Worm (Caenorhabditis elegans) whole organism, young adult: Measurements from ENCODE around the gene F25B5.5.

Source experiments
- B0019.2 ChIP-seq: fragments of 200-800 bp; sonication (Bioruptor generic); conservative IDR thresholded peaks from 2 replicates; pipeline ENCODE4 v1.3.6; 2022; ENCODE audit warnings: missing genetic modification reagents, missing genetic modification characterization, missing compliant biosample characterization
- B0035.1 ChIP-seq: sonication (generic microtip); optimal IDR thresholded peaks from 2 replicates; lab custom pipeline; 2016; ENCODE audit warnings: missing genetic modification characterization, mild to moderate bottlenecking, missing compliant biosample characterization, missing genotype, missing genetic modification reagents
- F49E8.2 ChIP-seq: sonication (generic microtip); optimal IDR thresholded peaks from 3 replicates; lab custom pipeline; 2017; ENCODE audit warnings: missing genetic modification characterization, mild to moderate bottlenecking, missing compliant biosample characterization, antibody characterized with exemption, moderate library complexity; ENCODE audit not compliant: insufficient read depth
- F52B5.7 ChIP-seq: sonication (generic microtip); optimal IDR thresholded peaks from 2 replicates; lab custom pipeline; 2016; ENCODE audit warnings: mild to moderate bottlenecking, missing genetic modification characterization, missing compliant biosample characterization
- F57A8.1 ChIP-seq: fragments of 200-800 bp; sonication (Bioruptor generic); optimal IDR thresholded peaks from 2 replicates; lab custom pipeline; 2018; ENCODE audit warnings: mild to moderate bottlenecking, missing genetic modification characterization, moderate library complexity, missing compliant biosample characterization
- K11D2.4 ChIP-seq: fragments of 200-800 bp; sonication (Bioruptor generic); IDR thresholded peaks from 2 replicates; pipeline ENCODE4 v1.3.6; 2022; ENCODE audit warnings: missing genetic modification reagents, missing genetic modification characterization, missing compliant biosample characterization
- Y53G8AR.9 ChIP-seq: fragments of 200-800 bp; sonication (Bioruptor generic); conservative IDR thresholded peaks from 2 replicates; pipeline ENCODE4 v1.3.6; 2022; ENCODE audit warnings: missing genetic modification reagents, missing genetic modification characterization, missing compliant biosample characterization
- ZK185.1 ChIP-seq: sonication (generic microtip); optimal IDR thresholded peaks from 2 replicates; lab custom pipeline; 2016; ENCODE audit warnings: mild to moderate bottlenecking, missing genetic modification characterization, missing compliant biosample characterization; ENCODE audit not compliant: poor library complexity, severe bottlenecking
- ama-1 ChIP-seq, 3 experiments: fragments of 150-350 bp in 1 of 3; sonication (generic microtip) in 2 of 3; optimal IDR thresholded peaks; 2 replicates each; lab custom pipeline; 2014 to 2018; ENCODE audit warnings: missing biosample characterization in 2 of 3, missing genetic modification characterization in 2 of 3, missing genetic modification reagents in 2 of 3
- aptf-3 ChIP-seq: fragments of 200-800 bp; sonication (Bioruptor generic); IDR thresholded peaks from 2 replicates; pipeline ENCODE4 v1.3.6; 2022; ENCODE audit warnings: missing genetic modification characterization, missing compliant biosample characterization
- athp-1 ChIP-seq: sonication (generic microtip); optimal IDR thresholded peaks from 2 replicates; lab custom pipeline; 2017; ENCODE audit warnings: mild to moderate bottlenecking, missing genetic modification characterization, missing compliant biosample characterization
- attf-3 ChIP-seq: fragments of 200-800 bp; sonication (Bioruptor generic); conservative IDR thresholded peaks from 2 replicates; pipeline ENCODE4 v1.3.6; 2022; ENCODE audit warnings: missing genetic modification reagents, missing genetic modification characterization, missing compliant biosample characterization
- attf-6 ChIP-seq: fragments of 200-800 bp; sonication (Bioruptor generic); IDR thresholded peaks from 2 replicates; pipeline ENCODE4 v1.3.6; 2022; ENCODE audit warnings: missing genetic modification reagents, missing genetic modification characterization, missing compliant biosample characterization
- cebp-2 ChIP-seq: fragments of 200-800 bp; sonication (Bioruptor generic); IDR thresholded peaks from 2 replicates; pipeline ENCODE4 v1.3.6; 2022; ENCODE audit warnings: missing genetic modification characterization, missing compliant biosample characterization
- ceh-40 ChIP-seq: fragments of 200-800 bp; sonication (Bioruptor generic); IDR thresholded peaks from 2 replicates; pipeline ENCODE4 v1.3.6; 2022; ENCODE audit warnings: missing genetic modification characterization, missing compliant biosample characterization
- chd-7 ChIP-seq: sonication (generic microtip); optimal IDR thresholded peaks from 2 replicates; lab custom pipeline; 2016; ENCODE audit warnings: mild to moderate bottlenecking, missing genetic modification characterization, moderate library complexity, missing compliant biosample characterization
- dpl-1 ChIP-seq: fragments of 150-350 bp; optimal IDR thresholded peaks from 2 replicates; lab custom pipeline; 2014; ENCODE audit warnings: missing biosample characterization, missing genetic modification reagents, missing genetic modification characterization
- egl-18 ChIP-seq: fragments of 200-800 bp; sonication (Bioruptor generic); IDR thresholded peaks from 2 replicates; pipeline ENCODE4 v1.3.6; 2022; ENCODE audit warnings: missing genetic modification reagents, missing genetic modification characterization, missing compliant biosample characterization
- egrh-3 ChIP-seq: fragments of 200-800 bp; sonication (Bioruptor generic); IDR thresholded peaks from 2 replicates; pipeline ENCODE4 v1.3.6; 2022; ENCODE audit warnings: missing genetic modification reagents, missing genetic modification characterization, missing compliant biosample characterization
- ekl-4 ChIP-seq: fragments of 200-800 bp; sonication (Bioruptor generic); IDR thresholded peaks from 2 replicates; pipeline ENCODE4 v1.3.6; 2022; ENCODE audit warnings: missing genetic modification reagents, missing genetic modification characterization, missing compliant biosample characterization
- ets-4 ChIP-seq: fragments of 200-800 bp; sonication (Bioruptor generic); optimal IDR thresholded peaks from 2 replicates; lab custom pipeline; 2018; ENCODE audit warnings: mild to moderate bottlenecking, missing genetic modification characterization, missing compliant biosample characterization
- fkh-3 ChIP-seq: sonication (generic microtip); optimal IDR thresholded peaks from 2 replicates; lab custom pipeline; 2016; ENCODE audit warnings: mild to moderate bottlenecking, missing genetic modification characterization, missing compliant biosample characterization
- hlh-12 ChIP-seq: sonication (generic microtip); optimal IDR thresholded peaks from 2 replicates; lab custom pipeline; 2016; ENCODE audit warnings: missing genetic modification characterization, missing compliant biosample characterization
- hmg-1.2 ChIP-seq: fragments of 200-800 bp; sonication (Bioruptor generic); IDR thresholded peaks from 2 replicates; pipeline ENCODE4 v1.3.6; 2022; ENCODE audit warnings: missing genetic modification reagents, missing genetic modification characterization, missing compliant biosample characterization
- hsf-1 ChIP-seq: fragments of 200-800 bp; sonication (Bioruptor generic); IDR thresholded peaks from 2 replicates; pipeline ENCODE4 v1.3.6; 2022; ENCODE audit warnings: missing genetic modification reagents, missing genetic modification characterization, missing compliant biosample characterization
- let-526 ChIP-seq: fragments of 200-800 bp; sonication (Bioruptor generic); IDR thresholded peaks from 2 replicates; pipeline ENCODE4 v1.3.6; 2022; ENCODE audit warnings: missing genetic modification reagents, missing genetic modification characterization, missing compliant biosample characterization
- lin-35 ChIP-seq, 3 experiments: fragments of 150-350 bp in 2 of 3; sonication (generic microtip) in 1 of 3; optimal IDR thresholded peaks; 2 replicates each; lab custom pipeline; 2014 to 2018; ENCODE audit warnings: missing biosample characterization in 3 of 3, missing genetic modification characterization in 3 of 3, missing genetic modification reagents in 3 of 3
- lin-40 ChIP-seq: sonication (generic microtip); optimal IDR thresholded peaks from 2 replicates; lab custom pipeline; 2016; ENCODE audit warnings: missing genetic modification characterization, mild to moderate bottlenecking, missing compliant biosample characterization, missing genotype, missing genetic modification reagents
- lir-1 ChIP-seq: fragments of 200-800 bp; sonication (Bioruptor generic); conservative IDR thresholded peaks from 2 replicates; pipeline ENCODE4 v1.3.6; 2022; ENCODE audit warnings: missing genetic modification reagents, missing genetic modification characterization, missing compliant biosample characterization
- lsl-1 ChIP-seq: fragments of 200-800 bp; sonication (Bioruptor generic); optimal IDR thresholded peaks from 2 replicates; lab custom pipeline; 2018; ENCODE audit warnings: mild to moderate bottlenecking, missing genetic modification characterization, moderate library complexity, missing compliant biosample characterization
- lsy-27 ChIP-seq: sonication (generic microtip); optimal IDR thresholded peaks from 2 replicates; lab custom pipeline; 2017; ENCODE audit warnings: missing genetic modification characterization, mild to moderate bottlenecking, missing compliant biosample characterization, antibody characterized with exemption, missing genotype, borderline replicate concordance; ENCODE audit not compliant: insufficient read depth
- madf-6 ChIP-seq: fragments of 200-800 bp; sonication (Bioruptor generic); IDR thresholded peaks from 2 replicates; pipeline ENCODE4 v1.3.6; 2022; ENCODE audit warnings: missing genetic modification reagents, missing genetic modification characterization, missing compliant biosample characterization
- mes-4 ChIP-seq: sonication (generic microtip); optimal IDR thresholded peaks from 2 replicates; lab custom pipeline; 2016; ENCODE audit warnings: missing genotype, missing genetic modification characterization, missing compliant biosample characterization
- nhr-80 ChIP-seq: sonication (generic microtip); optimal IDR thresholded peaks from 2 replicates; lab custom pipeline; 2016; ENCODE audit warnings: missing genetic modification characterization, missing compliant biosample characterization
- pbrm-1 ChIP-seq: fragments of 200-800 bp; sonication (Bioruptor generic); IDR thresholded peaks from 2 replicates; pipeline ENCODE4 v1.3.6; 2022; ENCODE audit warnings: missing genetic modification reagents, missing genetic modification characterization, missing compliant biosample characterization
- rcor-1 ChIP-seq: fragments of 200-800 bp; sonication (Bioruptor generic); IDR thresholded peaks from 2 replicates; pipeline ENCODE4 v1.3.6; 2022; ENCODE audit warnings: missing genetic modification reagents, missing genetic modification characterization, missing compliant biosample characterization
- rec-8 ChIP-seq, 2 experiments: sonication (generic microtip); optimal IDR thresholded peaks; 2 replicates each; lab custom pipeline; 2016; ENCODE audit warnings: mild to moderate bottlenecking in 2 of 2, missing genetic modification characterization in 2 of 2, missing genetic modification reagents in 2 of 2, missing genotype in 2 of 2, missing biosample characterization in 1 of 2, missing compliant biosample characterization in 1 of 2, moderate library complexity in 1 of 2
- sdz-38 ChIP-seq: sonication (generic microtip); optimal IDR thresholded peaks from 2 replicates; lab custom pipeline; 2016; ENCODE audit warnings: missing genotype, missing genetic modification characterization, missing compliant biosample characterization
- sea-2 ChIP-seq: fragments of 200-800 bp; sonication (Bioruptor generic); IDR thresholded peaks from 2 replicates; pipeline ENCODE4 v1.3.6; 2022; ENCODE audit warnings: missing genetic modification characterization, missing compliant biosample characterization
- snpc-4 ChIP-seq, 5 experiments: fragments of 150-350 bp in 1 of 5; sonication (generic microtip) in 4 of 5; optimal IDR thresholded peaks; 2 replicates each; lab custom pipeline; 2014 to 2018; ENCODE audit warnings: missing genetic modification characterization in 5 of 5, missing biosample characterization in 3 of 5, antibody characterized with exemption in 2 of 5, mild to moderate bottlenecking in 2 of 5, missing compliant biosample characterization in 2 of 5, missing genotype in 2 of 5, moderate library complexity in 2 of 5, missing genetic modification reagents in 1 of 5
- unc-62 ChIP-seq: fragments of 150-350 bp; optimal IDR thresholded peaks from 2 replicates; lab custom pipeline; 2014; ENCODE audit warnings: missing biosample characterization, missing genetic modification reagents, missing genetic modification characterization
- zim-3 ChIP-seq: sonication (generic microtip); optimal IDR thresholded peaks from 2 replicates; lab custom pipeline; 2017; ENCODE audit warnings: mild to moderate bottlenecking, missing genetic modification characterization, moderate library complexity, missing compliant biosample characterization
- ztf-22 ChIP-seq: fragments of 200-800 bp; sonication (Bioruptor generic); optimal IDR thresholded peaks from 2 replicates; lab custom pipeline; 2018; ENCODE audit warnings: mild to moderate bottlenecking, missing genetic modification characterization, moderate library complexity, missing compliant biosample characterization
- ztf-26 ChIP-seq: sonication (generic microtip); optimal IDR thresholded peaks from 2 replicates; lab custom pipeline; 2017; ENCODE audit warnings: missing genetic modification characterization, missing compliant biosample characterization
- ztf-3 ChIP-seq: fragments of 200-800 bp; sonication (Bioruptor generic); optimal IDR thresholded peaks from 2 replicates; lab custom pipeline; 2018; ENCODE audit warnings: mild to moderate bottlenecking, missing genetic modification characterization, missing compliant biosample characterization

Gene F25B5.5

ce11 chrIII:5942104-5942503 lies 3.8 kb downstream of the F25B5.5 start (continued):
- TF ChIP-seq cebp-2 (GFP tag; lab: Robert Waterston, UW) (no peak), K11D2.4 (no peak), lir-1 (GFP tag; lab: Robert Waterston, UW) (no peak), lin-35 (GFP tag; optimal IDR thresholded peaks at IDR 0.05; lab: Kevin White, UChicago) (peak in 1 of 3 experiments; percentile 51), rcor-1 (peak; percentile 21; the same call in 1 of the 2 replicates), hlh-12 (tag; lab: Kevin White, UChicago) (no peak), lsl-1 (GFP tag; lab: Kevin White, UChicago) (no peak), unc-62 (no peak), hsf-1 (GFP tag; lab: Robert Waterston, UW) (no peak), chd-7 (tag; lab: Kevin White, UChicago) (no peak), mes-4 (tag; lab: Kevin White, UChicago) (no peak), ceh-40 (GFP tag; lab: Robert Waterston, UW) (peak; percentile 49; the same call in 1 of the 2 replicates)

ce11 chrIII:5940525-5940974 lies 5.4 kb downstream of the F25B5.5 start:
- TF ChIP-seq F57A8.1 (GFP tag; lab: Kevin White, UChicago) (no peak), attf-6 (GFP tag; lab: Robert Waterston, UW) (no peak), sdz-38 (no peak), dpl-1 (GFP tag; lab: Kevin White, UChicago) (no peak), F49E8.2 (tag; lab: Kevin White, UChicago) (no peak), snpc-4 (GFP tag; optimal IDR thresholded peaks at IDR 0.05; lab: Kevin White, UChicago) (no peak), snpc-4 (tag; optimal IDR thresholded peaks at IDR 0.05; lab: Kevin White, UChicago) (peak in 3 of 4 experiments; percentile 2 to 33 (median 16)), sea-2 (no peak), ama-1 (optimal IDR thresholded peaks at IDR 0.05; lab: Kevin White, UChicago) (peak; percentile 80), ama-1 (GFP tag; optimal IDR thresholded peaks at IDR 0.05; lab: Kevin White, UChicago) (peak; percentile 12 to 50), zim-3 (tag; lab: Kevin White, UChicago) (peak; percentile 66), egrh-3 (GFP tag; lab: Robert Waterston, UW) (no peak; the same call in 1 of the 2 replicates), B0019.2 (GFP tag; lab: Robert Waterston, UW) (no peak), cebp-2 (GFP tag; lab: Robert Waterston, UW) (peak; percentile 22; the same call in 1 of the 2 replicates), ZK185.1 (tag; lab: Kevin White, UChicago) (no peak), hlh-12 (tag; lab: Kevin White, UChicago) (no peak), lsy-27 (tag; lab: Kevin White, UChicago) (no peak), rec-8 (tag; optimal IDR thresholded peaks at IDR 0.05; lab: Kevin White, UChicago) (no peak), fkh-3 (tag; lab: Kevin White, UChicago) (no peak), ets-4 (GFP tag; lab: Kevin White, UChicago) (peak; percentile 83), lin-40 (tag; lab: Kevin White, UChicago) (peak; percentile 45), F52B5.7 (tag; lab: Kevin White, UChicago) (peak; percentile 30), aptf-3 (no peak), chd-7 (tag; lab: Kevin White, UChicago) (peak; percentile 69), ztf-3 (GFP tag; lab: Kevin White, UChicago) (peak; percentile 1), mes-4 (tag; lab: Kevin White, UChicago) (no peak), athp-1 (no peak), madf-6 (GFP tag; lab: Robert Waterston, UW) (peak; percentile 6; the same call in 1 of the 2 replicates), pbrm-1 (peak; percentile 71), Y53G8AR.9 (peak; percentile 80), ekl-4 (peak; percentile 11; the same call in 1 of the 2 replicates), let-526 (peak; percentile 60; the same call in 1 of the 2 replicates), B0035.1 (tag; lab: Kevin White, UChicago) (no peak), attf-3 (GFP tag; lab: Robert Waterston, UW) (no peak), ztf-22 (GFP tag; lab: Kevin White, UChicago) (no peak), hmg-1.2 (GFP tag; lab: Robert Waterston, UW) (peak; percentile 60; the same call in 1 of the 2 replicates), ztf-26 (tag; lab: Kevin White, UChicago) (peak; percentile 26), egl-18 (GFP tag; lab: Robert Waterston, UW) (no peak), nhr-80 (tag; lab: Kevin White, UChicago) (peak; percentile 58)
